Worm (Caenorhabditis elegans): ENCODE results near the gene vps-39.

- no peak for TF ChIP-seq nhr-28 (tag; optimal IDR thresholded peaks at IDR 0.05)
- TF ChIP-seq egl-27 (tag; optimal IDR thresholded peaks at IDR 0.05) = no peak
These were observed 29.7 kb upstream of the vps-39 start, which contains the start of gene D1086.17 for ce11 chrV:14067816-14068296.

All from whole organism, L4 larva.